Worm (Caenorhabditis elegans): ENCODE results near the gene C16C8.11.

ce11 chrII:3434893-3435503 lies 18.5 kb upstream of the C16C8.11 start:
- TF ChIP-seq ztf-11 (tag; optimal IDR thresholded peaks at IDR 0.05) = no peak
- TF ChIP-seq pqm-1 (tag; optimal IDR thresholded peaks at IDR 0.05) = no peak
- no peak for TF ChIP-seq lsy-2 (tag; optimal IDR thresholded peaks at IDR 0.05)
- no peak for TF ChIP-seq nhr-76 (tag; optimal IDR thresholded peaks at IDR 0.05)
- no peak for TF ChIP-seq hlh-4 (tag; optimal IDR thresholded peaks at IDR 0.05)
- TF ChIP-seq zip-4 (GFP tag; optimal IDR thresholded peaks at IDR 0.05) = no peak
- TF ChIP-seq skn-1 (tag; optimal IDR thresholded peaks at IDR 0.05) = no peak
- TF ChIP-seq nhr-20 (tag; optimal IDR thresholded peaks at IDR 0.05) = no peak
- no peak for TF ChIP-seq xbp-1 (tag; optimal IDR thresholded peaks at IDR 0.05)
- TF ChIP-seq mdl-1 (tag; optimal IDR thresholded peaks at IDR 0.05) = no peak

Data from whole organism, L1 larva.